Worm (Caenorhabditis elegans): ENCODE data around the gene fbxb-87.

DNA sequence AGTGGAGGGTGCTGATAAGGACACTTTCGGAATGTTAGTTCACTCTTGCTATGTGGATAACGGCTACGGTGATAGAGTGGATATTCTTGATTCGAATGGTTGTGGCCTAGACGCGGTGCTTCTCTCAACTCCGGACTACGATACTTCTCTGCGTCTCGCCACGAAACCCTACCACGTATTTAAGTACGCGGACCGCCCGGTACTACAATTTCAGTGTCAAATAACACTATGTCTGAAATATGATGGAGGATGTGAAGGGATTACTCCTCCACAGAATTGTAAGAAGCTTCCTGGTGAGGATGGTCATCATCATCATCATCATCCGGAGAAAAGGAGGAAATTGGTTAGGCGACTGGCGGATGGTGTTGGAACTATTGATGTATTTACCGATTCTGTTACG lies 20.7 kb downstream of the fbxb-87 start:
- no peak for TF ChIP-seq flt-1 (GFP tag; IDR thresholded peaks at IDR 0.05)
- TF ChIP-seq tab-1 (GFP tag; IDR thresholded peaks at IDR 0.05) = no peak
- no peak for TF ChIP-seq ref-1 (GFP tag; conservative IDR thresholded peaks at IDR 0.05)
- TF ChIP-seq med-1 (GFP tag; optimal IDR thresholded peaks at IDR 0.05; ENCODE audit: insufficient read depth) = no peak
- no peak for TF ChIP-seq klf-2 (GFP tag; conservative IDR thresholded peaks at IDR 0.05)
- no peak for TF ChIP-seq T22C8.4 (GFP tag; IDR thresholded peaks at IDR 0.05)
- no peak for TF ChIP-seq ztf-29 (GFP tag; IDR thresholded peaks at IDR 0.05)
- no peak for TF ChIP-seq ztf-23 (GFP tag; IDR thresholded peaks at IDR 0.05)
